Worm (Caenorhabditis elegans): ENCODE results near the gene unc-34.

- TF ChIP-seq tbx-2 (tag; optimal IDR thresholded peaks at IDR 0.05) (no peak), nhr-76 (tag; optimal IDR thresholded peaks at IDR 0.05) (no peak), ztf-11 (tag; optimal IDR thresholded peaks at IDR 0.05) (no peak), sea-2 (GFP tag; optimal IDR thresholded peaks at IDR 0.05) (no peak), ama-1 (optimal IDR thresholded peaks at IDR 0.05) (no peak), nhr-25 (tag; optimal IDR thresholded peaks at IDR 0.05) (no peak), nhr-11 (tag; optimal IDR thresholded peaks at IDR 0.05) (no peak), nhr-23 (tag; optimal IDR thresholded peaks at IDR 0.05) (no peak), ztf-4 (tag; optimal IDR thresholded peaks at IDR 0.05) (no peak)
These were observed 20.9 kb downstream of the unc-34 start, which contains the start of gene Y50D4C.5 for ce11 chrV:1003400-1003799.

All from whole organism, L3 larva.